Worm (Caenorhabditis elegans): ENCODE data around the gene ugt-36.

- no peak for TF ChIP-seq sox-4 (tag; optimal IDR thresholded peaks at IDR 0.05)
- TF ChIP-seq dmd-4 (tag; optimal IDR thresholded peaks at IDR 0.05; ENCODE audit: borderline replicate concordance): no peak
- TF ChIP-seq K02D7.2 (tag; optimal IDR thresholded peaks at IDR 0.05): no peak
- no peak for TF ChIP-seq ceh-6 (GFP tag; optimal IDR thresholded peaks at IDR 0.05)
- no peak for TF ChIP-seq ama-1 (optimal IDR thresholded peaks at IDR 0.05)
- no peak for TF ChIP-seq sox-2 (GFP tag; IDR thresholded peaks at IDR 0.05)
- TF ChIP-seq tbx-2 (tag; optimal IDR thresholded peaks at IDR 0.05): no peak
- no peak for TF ChIP-seq fkh-10 (GFP tag; optimal IDR thresholded peaks at IDR 0.05)
- no peak for TF ChIP-seq dve-1 (tag; optimal IDR thresholded peaks at IDR 0.05)
- TF ChIP-seq nhr-11 (tag; optimal IDR thresholded peaks at IDR 0.05): no peak
- TF ChIP-seq nfya-1 (tag; optimal IDR thresholded peaks at IDR 0.05): no peak
- TF ChIP-seq ceh-18 (tag; optimal IDR thresholded peaks at IDR 0.05): peak; percentile 4
Observed at ce11 chrV:7216016-7216415, 49.2 kb downstream of the ugt-36 start.
